Worm (Caenorhabditis elegans) whole organism, mixed stage, embryonic: ENCODE results near the gene C06E4.8.

Experiments used
- M03D4.4 ChIP-seq: sonication (generic microtip); optimal IDR thresholded peaks from 2 replicates; lab custom pipeline; 2017; ENCODE audit warnings: mild to moderate bottlenecking, missing genetic modification characterization, missing compliant biosample characterization
- bed-3 ChIP-seq: fragments of 200-800 bp; sonication (Bioruptor generic); optimal IDR thresholded peaks from 3 replicates; lab custom pipeline; 2018; ENCODE audit warnings: mild to moderate bottlenecking, missing genetic modification characterization, moderate library complexity, missing compliant biosample characterization
- blmp-1 ChIP-seq: fragments of 150-350 bp; optimal IDR thresholded peaks from 2 replicates; lab custom pipeline; 2014; ENCODE audit warnings: missing biosample characterization, missing genetic modification characterization
- ceh-39 ChIP-seq: fragments of 150-350 bp; optimal IDR thresholded peaks from 2 replicates; lab custom pipeline; 2014; ENCODE audit warnings: missing biosample characterization, missing genetic modification characterization
- ceh-43 ChIP-seq: fragments of 200-800 bp; sonication (Bioruptor generic); optimal IDR thresholded peaks from 2 replicates; lab custom pipeline; 2018; ENCODE audit warnings: mild to moderate bottlenecking, missing genetic modification characterization, moderate library complexity, missing compliant biosample characterization
- ceh-83 ChIP-seq: fragments of 200-800 bp; sonication (Bioruptor generic); optimal IDR thresholded peaks from 2 replicates; lab custom pipeline; 2018; ENCODE audit warnings: mild to moderate bottlenecking, missing genetic modification characterization, missing compliant biosample characterization
- ces-1 ChIP-seq: fragments of 150-350 bp; optimal IDR thresholded peaks from 2 replicates; lab custom pipeline; 2014; ENCODE audit warnings: missing biosample characterization, missing genetic modification reagents, missing genetic modification characterization
- elt-1 ChIP-seq: sonication (generic microtip); optimal IDR thresholded peaks from 2 replicates; lab custom pipeline; 2017; ENCODE audit warnings: missing genetic modification characterization, mild to moderate bottlenecking, missing compliant biosample characterization, antibody characterized with exemption, moderate library complexity, borderline replicate concordance; ENCODE audit not compliant: insufficient read depth
- flh-1 ChIP-seq: fragments of 200-800 bp; sonication (Bioruptor generic); optimal IDR thresholded peaks from 2 replicates; lab custom pipeline; 2018; ENCODE audit warnings: mild to moderate bottlenecking, missing genetic modification characterization, moderate library complexity, missing compliant biosample characterization
- ham-2 ChIP-seq: fragments of 200-800 bp; sonication (Bioruptor generic); optimal IDR thresholded peaks from 2 replicates; lab custom pipeline; 2018; ENCODE audit warnings: mild to moderate bottlenecking, missing genetic modification characterization, missing compliant biosample characterization
- hlh-1 ChIP-seq: fragments of 150-350 bp; optimal IDR thresholded peaks from 2 replicates; lab custom pipeline; 2014; ENCODE audit warnings: missing biosample characterization, missing genetic modification reagents, missing genetic modification characterization
- lin-13 ChIP-seq: fragments of 150-350 bp; optimal IDR thresholded peaks from 2 replicates; lab custom pipeline; 2014; ENCODE audit warnings: missing biosample characterization, missing genetic modification characterization
- lin-32 ChIP-seq: fragments of 200-800 bp; sonication (Bioruptor generic); optimal IDR thresholded peaks from 2 replicates; lab custom pipeline; 2018; ENCODE audit warnings: mild to moderate bottlenecking, missing genetic modification characterization, missing compliant biosample characterization
- lsy-2 ChIP-seq: fragments of 150-350 bp; optimal IDR thresholded peaks from 2 replicates; lab custom pipeline; 2014; ENCODE audit warnings: missing biosample characterization, missing genetic modification characterization
- mab-5 ChIP-seq: fragments of 150-350 bp; optimal IDR thresholded peaks from 2 replicates; lab custom pipeline; 2014; ENCODE audit warnings: missing biosample characterization, missing genetic modification characterization
- mep-1 ChIP-seq: fragments of 150-350 bp; optimal IDR thresholded peaks from 2 replicates; lab custom pipeline; 2017; ENCODE audit warnings: missing biosample characterization, missing genetic modification reagents, missing genetic modification characterization, inconsistent platforms
- mls-2 ChIP-seq: sonication (generic microtip); optimal IDR thresholded peaks from 2 replicates; lab custom pipeline; 2016; ENCODE audit warnings: mild to moderate bottlenecking, missing genetic modification characterization, moderate library complexity, missing compliant biosample characterization
- nhr-12 ChIP-seq: fragments of 150-350 bp; optimal IDR thresholded peaks from 2 replicates; lab custom pipeline; 2014; ENCODE audit warnings: missing biosample characterization, missing genetic modification characterization
- nhr-2 ChIP-seq: fragments of 150-350 bp; optimal IDR thresholded peaks from 2 replicates; lab custom pipeline; 2014; ENCODE audit warnings: missing biosample characterization, missing genetic modification characterization
- nhr-237 ChIP-seq: fragments of 150-350 bp; optimal IDR thresholded peaks from 2 replicates; lab custom pipeline; 2014; ENCODE audit warnings: missing biosample characterization, missing genetic modification characterization
- nhr-28 ChIP-seq: fragments of 150-350 bp; optimal IDR thresholded peaks from 2 replicates; lab custom pipeline; 2014; ENCODE audit warnings: missing biosample characterization, missing genetic modification characterization
- nhr-76 ChIP-seq: sonication (generic microtip); optimal IDR thresholded peaks from 2 replicates; lab custom pipeline; 2017; ENCODE audit warnings: missing biosample characterization, missing genetic modification characterization
- pha-4 ChIP-seq: fragments of 150-350 bp; optimal IDR thresholded peaks from 2 replicates; lab custom pipeline; 2018; ENCODE audit warnings: missing biosample characterization, missing genetic modification reagents, missing genetic modification characterization
- sem-2 ChIP-seq: fragments of 200-800 bp; sonication (Bioruptor generic); optimal IDR thresholded peaks from 2 replicates; lab custom pipeline; 2018; ENCODE audit warnings: mild to moderate bottlenecking, missing genetic modification characterization, missing compliant biosample characterization
- snpc-4 ChIP-seq: fragments of 150-350 bp; optimal IDR thresholded peaks from 2 replicates; lab custom pipeline; 2014; ENCODE audit warnings: missing biosample characterization, missing genetic modification characterization
- sptf-1 ChIP-seq: sonication (generic microtip); optimal IDR thresholded peaks from 2 replicates; lab custom pipeline; 2017; ENCODE audit warnings: mild to moderate bottlenecking, missing genetic modification characterization, moderate library complexity, missing compliant biosample characterization
- tbx-8 ChIP-seq: fragments of 200-800 bp; sonication (Bioruptor generic); optimal IDR thresholded peaks from 2 replicates; lab custom pipeline; 2018; ENCODE audit warnings: mild to moderate bottlenecking, missing genetic modification characterization, moderate library complexity, missing compliant biosample characterization
- unc-120 ChIP-seq: sonication (generic microtip); optimal IDR thresholded peaks from 2 replicates; lab custom pipeline; 2017; ENCODE audit warnings: missing genetic modification characterization, missing compliant biosample characterization; ENCODE audit not compliant: poor library complexity, severe bottlenecking
- unc-39 ChIP-seq: fragments of 150-350 bp; optimal IDR thresholded peaks from 2 replicates; lab custom pipeline; 2014; ENCODE audit warnings: missing biosample characterization, missing genetic modification characterization
- ztf-11 ChIP-seq: fragments of 150-350 bp; optimal IDR thresholded peaks from 2 replicates; lab custom pipeline; 2014; ENCODE audit warnings: missing biosample characterization, missing genetic modification characterization

The C06E4.8 gene

ce11 chrIV:7301481-7301880, 15.8 kb upstream of the C06E4.8 start:
- TF ChIP-seq ces-1 (GFP tag; lab: Kevin White, UChicago) = no peak
- TF ChIP-seq sptf-1 (tag; lab: Kevin White, UChicago) = no peak
- TF ChIP-seq ztf-11 (tag; lab: Kevin White, UChicago) = no peak
- TF ChIP-seq hlh-1 (tag; lab: Kevin White, UChicago) = no peak
- no peak for TF ChIP-seq lin-32 (GFP tag; lab: Kevin White, UChicago)
- no peak for TF ChIP-seq ceh-43 (GFP tag; lab: Kevin White, UChicago)
- TF ChIP-seq, all 35 proteins: peak for 0

ce11 chrIV:7294121-7294520, 8.4 kb upstream of the C06E4.8 start, which contains the start of gene F42C5.5:
Gene F42C5.5, minus strand, starts transcription at chrIV:7294221.
- no peak for TF ChIP-seq blmp-1 (tag; lab: Kevin White, UChicago)
- TF ChIP-seq lin-13 = no peak
- TF ChIP-seq ceh-43 (GFP tag; lab: Kevin White, UChicago) = no peak
- TF ChIP-seq unc-39 (tag; lab: Kevin White, UChicago) = no peak
- no peak for TF ChIP-seq sptf-1 (tag; lab: Kevin White, UChicago)
- TF ChIP-seq ceh-39 (tag; lab: Kevin White, UChicago) = no peak
- no peak for TF ChIP-seq lsy-2
- no peak for TF ChIP-seq mls-2
- no peak for TF ChIP-seq bed-3
- TF ChIP-seq pha-4 (tag; lab: Kevin White, UChicago) = no peak
- no peak for TF ChIP-seq hlh-1 (tag; lab: Kevin White, UChicago)
- TF ChIP-seq mep-1 (tag; lab: Kevin White, UChicago) = no peak
- no peak for TF ChIP-seq sem-2 (GFP tag; lab: Kevin White, UChicago)
- no peak for TF ChIP-seq snpc-4 (tag; lab: Kevin White, UChicago)

ce11 chrIV:7291957-7292356, 6.3 kb upstream of the C06E4.8 start, which contains the start of gene F42C5.4:
Gene F42C5.4, minus strand, starts transcription at chrIV:7292127.
- no peak for TF ChIP-seq nhr-237 (tag; lab: Kevin White, UChicago)
- TF ChIP-seq nhr-2 = no peak
- TF ChIP-seq mab-5 = no peak
- TF ChIP-seq ceh-39 (tag; lab: Kevin White, UChicago) = no peak
- TF ChIP-seq hlh-1 (tag; lab: Kevin White, UChicago) = no peak
- no peak for TF ChIP-seq unc-120 (tag; lab: Kevin White, UChicago)

ce11 chrIV:7291066-7291465, 5.4 kb upstream of the C06E4.8 start:
- TF ChIP-seq nhr-2 (no peak), M03D4.4 (tag; lab: Kevin White, UChicago) (no peak), nhr-12 (tag; lab: Kevin White, UChicago) (no peak), ceh-39 (tag; lab: Kevin White, UChicago) (no peak), ceh-83 (GFP tag; lab: Kevin White, UChicago) (no peak), lsy-2 (no peak), blmp-1 (tag; lab: Kevin White, UChicago) (no peak), mls-2 (no peak), bed-3 (no peak), lin-32 (GFP tag; lab: Kevin White, UChicago) (no peak), flh-1 (no peak), snpc-4 (tag; lab: Kevin White, UChicago) (no peak), sptf-1 (tag; lab: Kevin White, UChicago) (no peak), nhr-28 (tag; lab: Kevin White, UChicago) (no peak), tbx-8 (GFP tag; lab: Kevin White, UChicago) (no peak)

- no peak for TF ChIP-seq elt-1 (tag; lab: Kevin White, UChicago)
- no peak for TF ChIP-seq nhr-237 (tag; lab: Kevin White, UChicago)
- no peak for TF ChIP-seq sem-2 (GFP tag; lab: Kevin White, UChicago)
- TF ChIP-seq ces-1 (GFP tag; lab: Kevin White, UChicago) = no peak
Measured at ce11 chrIV:7287474-7287873, 1.8 kb upstream of the C06E4.8 start, which contains the start of gene F42C5.3. Gene F42C5.3, minus strand, starts transcription at chrIV:7287574.

- TF ChIP-seq hlh-1 (tag; lab: Kevin White, UChicago) (no peak), nhr-76 (tag; lab: Kevin White, UChicago) (no peak), ham-2 (GFP tag; lab: Kevin White, UChicago) (no peak), ceh-43 (GFP tag; lab: Kevin White, UChicago) (no peak), mep-1 (tag; lab: Kevin White, UChicago) (no peak), unc-39 (tag; lab: Kevin White, UChicago) (no peak)
Measured at ce11 chrIV:7282957-7283356, 2.7 kb downstream of the C06E4.8 start, which contains the start of gene C06E4.1. Gene C06E4.1, plus strand, starts transcription at chrIV:7283257.
